Fruit fly (Drosophila melanogaster) whole organism, wandering third instar larva: ENCODE results near the gene CG17154.

ENCODE experiments used
- Abd-B ChIP-seq: fragments of >200 bp; optimal IDR thresholded peaks from 2 replicates; lab custom pipeline; 2017; ENCODE audit warnings: missing biosample characterization, missing genetic modification characterization
- CG32264 ChIP-seq: fragments of 200-800 bp; sonication (Bioruptor generic); optimal IDR thresholded peaks from 2 replicates; lab custom pipeline; 2016; ENCODE audit warnings: missing biosample characterization, missing genetic modification characterization
- CG9705 ChIP-seq: fragments of 200-800 bp; sonication (Bioruptor generic); optimal IDR thresholded peaks from 2 replicates; lab custom pipeline; 2018; ENCODE audit warnings: missing biosample characterization, mild to moderate bottlenecking, missing genetic modification characterization
- CrebA ChIP-seq: fragments of 200-800 bp; sonication (Bioruptor generic); optimal IDR thresholded peaks from 2 replicates; lab custom pipeline; 2016; ENCODE audit warnings: missing biosample characterization, mild to moderate bottlenecking, missing genetic modification characterization, borderline replicate concordance
- Dfd ChIP-seq: fragments of >200 bp; optimal IDR thresholded peaks from 2 replicates; lab custom pipeline; 2017; ENCODE audit warnings: missing biosample characterization, missing genetic modification characterization
- GATAd ChIP-seq: sonication (Bioruptor generic); optimal IDR thresholded peaks from 2 replicates; lab custom pipeline; 2016; ENCODE audit warnings: missing biosample characterization, missing genetic modification characterization
- HLH106 ChIP-seq: fragments of 200-800 bp; optimal IDR thresholded peaks from 3 replicates; lab custom pipeline; 2019; ENCODE audit warnings: missing biosample characterization, mild to moderate bottlenecking, missing genetic modification characterization, moderate library complexity
- Hnf4 ChIP-seq: fragments of 200-800 bp; sonication (Bioruptor generic); optimal IDR thresholded peaks from 2 replicates; lab custom pipeline; 2016; ENCODE audit warnings: missing biosample characterization, mild to moderate bottlenecking, missing genetic modification characterization
- Hr78 ChIP-seq: fragments of >200 bp; optimal IDR thresholded peaks from 2 replicates; lab custom pipeline; 2017; ENCODE audit warnings: missing biosample characterization, missing genetic modification characterization
- Hr83 ChIP-seq: fragments of 200-300 bp; sonication (Bioruptor generic); optimal IDR thresholded peaks from 2 replicates; lab custom pipeline; 2016; ENCODE audit warnings: missing biosample characterization, mild to moderate bottlenecking, missing genetic modification characterization, moderate library complexity; ENCODE audit not compliant: poor library complexity, severe bottlenecking
- Jra ChIP-seq: sonication (Bioruptor generic); optimal IDR thresholded peaks from 2 replicates; lab custom pipeline; 2016; ENCODE audit warnings: missing biosample characterization, missing genetic modification characterization
- Mio ChIP-seq: sonication (Bioruptor generic); optimal IDR thresholded peaks from 2 replicates; lab custom pipeline; 2016; ENCODE audit warnings: missing biosample characterization, missing genetic modification characterization
- Myc ChIP-seq: fragments of >200 bp; optimal IDR thresholded peaks from 2 replicates; lab custom pipeline; 2017
- N ChIP-seq: fragments of >200 bp; optimal IDR thresholded peaks from 2 replicates; lab custom pipeline; 2018; ENCODE audit warnings: missing biosample characterization, missing external identifiers, missing genetic modification characterization
- OdsH ChIP-seq: fragments of 200-800 bp; sonication (Bioruptor generic); optimal IDR thresholded peaks from 2 replicates; lab custom pipeline; 2016; ENCODE audit warnings: missing biosample characterization, mild to moderate bottlenecking, missing genetic modification characterization
- Rel ChIP-seq, 2 experiments: fragments of 200-800 bp; sonication (Bioruptor generic) in 1 of 2; optimal IDR thresholded peaks; 2 replicates in 1 of 2; 3 replicates in 1 of 2; lab custom pipeline; 2016 to 2019; ENCODE audit warnings: mild to moderate bottlenecking in 2 of 2, missing biosample characterization in 2 of 2, missing genetic modification characterization in 2 of 2, moderate library complexity in 1 of 2
- Sp1 ChIP-seq: fragments of 200-800 bp; sonication (Bioruptor generic); optimal IDR thresholded peaks from 3 replicates; lab custom pipeline; 2019; ENCODE audit warnings: missing biosample characterization, mild to moderate bottlenecking, missing genetic modification characterization, moderate library complexity
- Vsx2 ChIP-seq: fragments of 200-300, 225-300 bp; sonication (Bioruptor generic); optimal IDR thresholded peaks from 2 replicates; lab custom pipeline; 2018; ENCODE audit warnings: missing biosample characterization, missing genetic modification characterization; ENCODE audit not compliant: partially characterized antibody
- br ChIP-seq: fragments of 200-800 bp; sonication (Bioruptor generic); optimal IDR thresholded peaks from 2 replicates; lab custom pipeline; 2016; ENCODE audit warnings: missing biosample characterization, missing genetic modification characterization
- brk ChIP-seq: fragments of 200-800 bp; sonication (Bioruptor generic); optimal IDR thresholded peaks from 2 replicates; lab custom pipeline; 2016; ENCODE audit warnings: missing biosample characterization, mild to moderate bottlenecking, missing genetic modification characterization
- dmrt93B ChIP-seq: fragments of 200-800 bp; sonication (Bioruptor generic); optimal IDR thresholded peaks from 2 replicates; lab custom pipeline; 2018; ENCODE audit warnings: missing biosample characterization, mild to moderate bottlenecking, missing genetic modification characterization
- dsf ChIP-seq: sonication (Bioruptor generic); optimal IDR thresholded peaks from 2 replicates; lab custom pipeline; 2016; ENCODE audit warnings: missing biosample characterization, missing genetic modification characterization, borderline replicate concordance
- ey ChIP-seq: fragments of 200-800 bp; sonication (Bioruptor generic); optimal IDR thresholded peaks from 2 replicates; lab custom pipeline; 2016; ENCODE audit warnings: missing biosample characterization, missing genetic modification characterization
- foxo ChIP-seq, 2 experiments: fragments of 200-800 bp; sonication (Bioruptor generic); optimal IDR thresholded peaks; 2 replicates in 1 of 2; 3 replicates in 1 of 2; lab custom pipeline; 2016 to 2017; ENCODE audit warnings: missing biosample characterization in 2 of 2, missing genetic modification characterization in 2 of 2
- fru ChIP-seq: fragments of 200-800 bp; sonication (Bioruptor generic); optimal IDR thresholded peaks from 3 replicates; lab custom pipeline; 2016; ENCODE audit warnings: missing biosample characterization, mild to moderate bottlenecking, missing genetic modification characterization
- h ChIP-seq: fragments of 200-800 bp; sonication (Bioruptor generic); optimal IDR thresholded peaks from 3 replicates; lab custom pipeline; 2016; ENCODE audit warnings: missing biosample characterization, mild to moderate bottlenecking, missing genetic modification characterization
- jim ChIP-seq: fragments of 175-275, 200-325 bp; sonication (Bioruptor generic); optimal IDR thresholded peaks from 2 replicates; lab custom pipeline; 2016; ENCODE audit warnings: missing biosample characterization, mild to moderate bottlenecking, missing genetic modification characterization
- lola ChIP-seq: fragments of >200 bp; optimal IDR thresholded peaks from 2 replicates; lab custom pipeline; 2017; ENCODE audit warnings: missing biosample characterization, missing genetic modification characterization
- pan ChIP-seq: fragments of >200 bp; optimal IDR thresholded peaks from 2 replicates; lab custom pipeline; 2017
- psq ChIP-seq: fragments of 200-800 bp; sonication (Bioruptor generic); optimal IDR thresholded peaks from 3 replicates; lab custom pipeline; 2017; ENCODE audit warnings: missing biosample characterization, mild to moderate bottlenecking, missing genetic modification characterization, moderate library complexity
- rgr ChIP-seq: fragments of 200-800 bp; sonication (Bioruptor generic); optimal IDR thresholded peaks from 3 replicates; lab custom pipeline; 2016; ENCODE audit warnings: missing biosample characterization, mild to moderate bottlenecking, missing genetic modification characterization
- sage ChIP-seq: fragments of 200-800 bp; sonication (Bioruptor generic); optimal IDR thresholded peaks from 2 replicates; lab custom pipeline; 2016; ENCODE audit warnings: missing biosample characterization, mild to moderate bottlenecking, missing genetic modification characterization
- sv ChIP-seq: fragments of 200-800 bp; sonication (Bioruptor generic); optimal IDR thresholded peaks from 3 replicates; lab custom pipeline; 2016; ENCODE audit warnings: missing biosample characterization, missing genetic modification characterization
- tai ChIP-seq: sonication (Bioruptor generic); optimal IDR thresholded peaks from 2 replicates; lab custom pipeline; 2016; ENCODE audit warnings: missing biosample characterization, missing genetic modification characterization
- woc ChIP-seq: sonication (Bioruptor generic); optimal IDR thresholded peaks from 2 replicates; lab custom pipeline; 2016; ENCODE audit warnings: missing biosample characterization, mild to moderate bottlenecking, missing genetic modification characterization

The CG17154 gene

DNA sequence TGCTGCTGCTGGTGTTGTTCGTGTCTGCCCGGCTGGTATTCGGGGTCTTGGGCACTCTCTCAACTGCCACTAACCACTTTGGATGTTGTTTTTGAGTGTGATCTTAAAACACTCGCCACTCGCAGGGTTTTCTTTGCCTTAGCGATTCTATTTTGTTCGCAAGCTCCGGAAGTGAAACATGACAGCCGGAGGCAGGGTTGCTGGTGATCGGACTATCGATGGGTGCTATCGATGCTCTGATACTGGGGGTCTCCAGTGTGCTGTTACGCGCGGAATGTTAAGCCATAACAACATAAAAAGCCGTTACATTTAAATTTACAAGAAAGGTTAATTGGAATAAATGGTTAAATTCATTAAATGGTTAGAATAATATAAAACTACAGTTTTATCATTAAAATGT lies 36.5 kb downstream of the CG17154 start, which contains the start of gene yps:
TSS of gene yps (minus strand) at position 176 of the 400 bp plus-strand sequence.
- peak; percentile 84 for TF ChIP-seq sage (GFP tag; lab: Kevin White, UChicago)
- peak; percentile 93 for TF ChIP-seq br
- peak; percentile 99 for TF ChIP-seq Hr83 (GFP tag; lab: Kevin White, UChicago)
- TF ChIP-seq ey (GFP tag; lab: Kevin White, UChicago): peak; percentile 67
- TF ChIP-seq dmrt93B: peak; percentile 93
- TF ChIP-seq Rel (GFP tag; optimal IDR thresholded peaks at IDR 0.05; lab: Kevin White, UChicago): no peak
- peak; percentile 77 for TF ChIP-seq Rel (tag; optimal IDR thresholded peaks at IDR 0.05; lab: Kevin White, UChicago)
- peak; percentile 90 for TF ChIP-seq OdsH (GFP tag; lab: Kevin White, UChicago)
- TF ChIP-seq dsf (GFP tag; lab: Kevin White, UChicago): peak; percentile 6
- peak; percentile 72 for TF ChIP-seq psq
- peak; percentile 79 for TF ChIP-seq sv (GFP tag; lab: Kevin White, UChicago)
- no peak for TF ChIP-seq GATAd (GFP tag; lab: Kevin White, UChicago)
- peak; percentile 89 for TF ChIP-seq CG32264
- TF ChIP-seq h (GFP tag; lab: Kevin White, UChicago): peak; percentile 92
- peak; percentile 86 for TF ChIP-seq fru (GFP tag; lab: Kevin White, UChicago)
- TF ChIP-seq pan: no peak
- TF ChIP-seq woc (GFP tag; lab: Kevin White, UChicago): peak; percentile 32
- peak; percentile 92 for TF ChIP-seq Sp1 (GFP tag; lab: Kevin White, UChicago)
- no peak for TF ChIP-seq Dfd (GFP tag; lab: Kevin White, UChicago)
- TF ChIP-seq Jra (GFP tag; lab: Kevin White, UChicago): peak; percentile 68
- TF ChIP-seq foxo (GFP tag; optimal IDR thresholded peaks at IDR 0.05; lab: Kevin White, UChicago): peak; percentile 25 to 86
- peak; percentile 95 for TF ChIP-seq CG9705 (GFP tag; lab: Kevin White, UChicago)
- peak; percentile 18 for TF ChIP-seq Myc (lab: Kevin White, UChicago)
- peak; percentile 86 for TF ChIP-seq HLH106
- TF ChIP-seq Mio: peak; percentile 80
- no peak for TF ChIP-seq CrebA (GFP tag; lab: Kevin White, UChicago)
- no peak for TF ChIP-seq Vsx2 (GFP tag; lab: Kevin White, UChicago)
- TF ChIP-seq Hr78 (GFP tag; lab: Kevin White, UChicago): no peak
- TF ChIP-seq Hnf4 (GFP tag; lab: Kevin White, UChicago): peak; percentile 85
- TF ChIP-seq brk (GFP tag; lab: Kevin White, UChicago): peak; percentile 84
- TF ChIP-seq rgr (GFP tag; lab: Kevin White, UChicago): peak; percentile 97

DNA sequence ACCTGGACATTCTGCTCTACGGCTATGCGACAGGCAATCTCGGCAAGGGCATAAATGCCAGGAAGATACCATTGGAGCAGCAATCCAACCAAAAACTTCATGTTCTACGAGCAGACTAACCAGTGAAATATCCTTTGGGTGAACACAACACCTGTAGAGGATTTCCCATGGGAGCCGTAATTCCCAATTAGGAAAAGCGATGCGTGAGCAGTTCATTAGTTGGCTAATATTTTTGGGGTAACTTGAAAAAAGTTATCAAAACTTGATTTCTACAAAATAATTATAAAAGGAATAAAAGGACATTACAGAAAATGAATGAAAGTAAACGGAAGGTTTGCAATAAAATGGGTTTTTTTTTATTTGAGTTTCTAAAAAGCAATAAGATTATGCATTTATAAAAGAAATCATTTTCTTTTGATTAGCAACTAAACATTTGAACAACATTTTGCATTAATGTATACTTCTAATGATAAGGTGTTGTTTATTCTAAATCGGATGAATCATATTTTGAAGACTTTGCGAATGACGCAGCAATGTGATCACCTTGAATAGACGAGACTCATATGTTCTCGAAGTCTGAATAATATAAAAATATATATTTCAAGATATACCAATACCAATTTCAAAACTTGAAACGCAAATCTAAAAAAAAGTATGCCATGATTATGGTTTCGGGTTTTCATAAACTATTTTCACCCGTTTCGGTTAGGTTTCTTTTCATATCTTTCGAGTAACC lies 39.0 kb downstream of the CG17154 start, which contains the start of the genes Ir68b and CG34241:
TSS of gene Ir68b (minus strand) at position 101 of the 736 bp plus-strand sequence.
TSS of gene CG34241 (plus strand) at position 686 of the 736 bp plus-strand sequence.
- TF ChIP-seq Abd-B: no peak
- no peak for TF ChIP-seq lola (GFP tag; lab: Kevin White, UChicago)
- TF ChIP-seq foxo (GFP tag; optimal IDR thresholded peaks at IDR 0.05; lab: Kevin White, UChicago): no peak
- TF ChIP-seq Jra (GFP tag; lab: Kevin White, UChicago): no peak
- TF ChIP-seq Hr83 (GFP tag; lab: Kevin White, UChicago): no peak
- TF ChIP-seq dmrt93B: no peak
- no peak for TF ChIP-seq N
- no peak for TF ChIP-seq sv (GFP tag; lab: Kevin White, UChicago)
- no peak for TF ChIP-seq Hnf4 (GFP tag; lab: Kevin White, UChicago)
- TF ChIP-seq Vsx2 (GFP tag; lab: Kevin White, UChicago): no peak
- TF ChIP-seq sage (GFP tag; lab: Kevin White, UChicago): no peak
- no peak for TF ChIP-seq fru (GFP tag; lab: Kevin White, UChicago)
- no peak for TF ChIP-seq jim (GFP tag; lab: Kevin White, UChicago)
- no peak for TF ChIP-seq ey (GFP tag; lab: Kevin White, UChicago)
- no peak for TF ChIP-seq tai (GFP tag; lab: Kevin White, UChicago)
- TF ChIP-seq psq: no peak
- no peak for TF ChIP-seq CG9705 (GFP tag; lab: Kevin White, UChicago)
- no peak for TF ChIP-seq brk (GFP tag; lab: Kevin White, UChicago)
- TF ChIP-seq rgr (GFP tag; lab: Kevin White, UChicago): no peak
- TF ChIP-seq Myc (lab: Kevin White, UChicago): no peak
